Worm (Caenorhabditis elegans) whole organism, L4/young adult: ENCODE data around the gene Y48B6A.1.

Source experiments
- W03F9.2 ChIP-seq: fragments of 150-350 bp; optimal IDR thresholded peaks from 2 replicates; lab custom pipeline; 2014; ENCODE audit warnings: missing biosample characterization, missing genetic modification characterization
- dao-5 ChIP-seq: sonication (generic microtip); optimal IDR thresholded peaks from 2 replicates; lab custom pipeline; 2016; ENCODE audit warnings: missing genotype, missing genetic modification characterization, moderate library complexity, missing compliant biosample characterization
- him-1 ChIP-seq: sonication (generic microtip); optimal IDR thresholded peaks from 2 replicates; lab custom pipeline; 2016; ENCODE audit warnings: missing genotype, missing genetic modification reagents, missing genetic modification characterization, missing compliant biosample characterization

ce11 chrII:14104470-14104869, 49.7 kb downstream of the Y48B6A.1 start, which contains the start of gene gur-4:
- TF ChIP-seq him-1: no peak
- no peak for TF ChIP-seq W03F9.2 (tag; lab: Kevin White, UChicago)
- no peak for TF ChIP-seq dao-5 (tag; lab: Kevin White, UChicago)
